Fruit fly (Drosophila melanogaster) whole organism, wandering third instar larva: ENCODE data around the gene Vha36-3.

Experiments
- Abd-B ChIP-seq: fragments of >200 bp; optimal IDR thresholded peaks from 2 replicates; lab custom pipeline; 2017; ENCODE audit warnings: missing biosample characterization, missing genetic modification characterization
- CG32264 ChIP-seq: fragments of 200-800 bp; sonication (Bioruptor generic); optimal IDR thresholded peaks from 2 replicates; lab custom pipeline; 2016; ENCODE audit warnings: missing biosample characterization, missing genetic modification characterization
- CG9705 ChIP-seq: fragments of 200-800 bp; sonication (Bioruptor generic); optimal IDR thresholded peaks from 2 replicates; lab custom pipeline; 2018; ENCODE audit warnings: missing biosample characterization, mild to moderate bottlenecking, missing genetic modification characterization
- CrebA ChIP-seq: fragments of 200-800 bp; sonication (Bioruptor generic); optimal IDR thresholded peaks from 2 replicates; lab custom pipeline; 2016; ENCODE audit warnings: missing biosample characterization, mild to moderate bottlenecking, missing genetic modification characterization, borderline replicate concordance
- Dif ChIP-seq: fragments of 200-275, 200-300 bp; sonication (Bioruptor generic); optimal IDR thresholded peaks from 2 replicates; lab custom pipeline; 2018; ENCODE audit warnings: missing biosample characterization, missing genetic modification characterization; ENCODE audit not compliant: partially characterized antibody
- GATAd ChIP-seq: sonication (Bioruptor generic); optimal IDR thresholded peaks from 2 replicates; lab custom pipeline; 2016; ENCODE audit warnings: missing biosample characterization, missing genetic modification characterization
- HLH106 ChIP-seq: fragments of 200-800 bp; optimal IDR thresholded peaks from 3 replicates; lab custom pipeline; 2019; ENCODE audit warnings: missing biosample characterization, mild to moderate bottlenecking, missing genetic modification characterization, moderate library complexity
- Hnf4 ChIP-seq: fragments of 200-800 bp; sonication (Bioruptor generic); optimal IDR thresholded peaks from 2 replicates; lab custom pipeline; 2016; ENCODE audit warnings: missing biosample characterization, mild to moderate bottlenecking, missing genetic modification characterization
- Hr78 ChIP-seq: fragments of >200 bp; optimal IDR thresholded peaks from 2 replicates; lab custom pipeline; 2017; ENCODE audit warnings: missing biosample characterization, missing genetic modification characterization
- Jra ChIP-seq: sonication (Bioruptor generic); optimal IDR thresholded peaks from 2 replicates; lab custom pipeline; 2016; ENCODE audit warnings: missing biosample characterization, missing genetic modification characterization
- Mio ChIP-seq: sonication (Bioruptor generic); optimal IDR thresholded peaks from 2 replicates; lab custom pipeline; 2016; ENCODE audit warnings: missing biosample characterization, missing genetic modification characterization
- Myc ChIP-seq: fragments of >200 bp; optimal IDR thresholded peaks from 2 replicates; lab custom pipeline; 2017
- OdsH ChIP-seq: fragments of 200-800 bp; sonication (Bioruptor generic); optimal IDR thresholded peaks from 2 replicates; lab custom pipeline; 2016; ENCODE audit warnings: missing biosample characterization, mild to moderate bottlenecking, missing genetic modification characterization
- Rel ChIP-seq, 2 experiments: fragments of 200-800 bp; sonication (Bioruptor generic) in 1 of 2; optimal IDR thresholded peaks; 2 replicates in 1 of 2; 3 replicates in 1 of 2; lab custom pipeline; 2016 to 2019; ENCODE audit warnings: mild to moderate bottlenecking in 2 of 2, missing biosample characterization in 2 of 2, missing genetic modification characterization in 2 of 2, moderate library complexity in 1 of 2
- Sp1 ChIP-seq: fragments of 200-800 bp; sonication (Bioruptor generic); optimal IDR thresholded peaks from 3 replicates; lab custom pipeline; 2019; ENCODE audit warnings: missing biosample characterization, mild to moderate bottlenecking, missing genetic modification characterization, moderate library complexity
- br ChIP-seq: fragments of 200-800 bp; sonication (Bioruptor generic); optimal IDR thresholded peaks from 2 replicates; lab custom pipeline; 2016; ENCODE audit warnings: missing biosample characterization, missing genetic modification characterization
- brk ChIP-seq: fragments of 200-800 bp; sonication (Bioruptor generic); optimal IDR thresholded peaks from 2 replicates; lab custom pipeline; 2016; ENCODE audit warnings: missing biosample characterization, mild to moderate bottlenecking, missing genetic modification characterization
- dl ChIP-seq, 2 experiments: fragments of 175-275, 200-275 bp in 1 of 2; fragments of 200-275 bp in 1 of 2; sonication (Bioruptor generic); optimal IDR thresholded peaks; lab custom pipeline; 2018; ENCODE audit warnings: mild to moderate bottlenecking in 2 of 2, missing biosample characterization in 2 of 2, missing genetic modification characterization in 2 of 2, moderate library complexity in 2 of 2; ENCODE audit not compliant: partially characterized antibody in 2 of 2, insufficient read depth in 1 of 2
- dsf ChIP-seq: sonication (Bioruptor generic); optimal IDR thresholded peaks from 2 replicates; lab custom pipeline; 2016; ENCODE audit warnings: missing biosample characterization, missing genetic modification characterization, borderline replicate concordance
- ey ChIP-seq: fragments of 200-800 bp; sonication (Bioruptor generic); optimal IDR thresholded peaks from 2 replicates; lab custom pipeline; 2016; ENCODE audit warnings: missing biosample characterization, missing genetic modification characterization
- foxo ChIP-seq, 2 experiments: fragments of 200-800 bp; sonication (Bioruptor generic); optimal IDR thresholded peaks; 2 replicates in 1 of 2; 3 replicates in 1 of 2; lab custom pipeline; 2016 to 2017; ENCODE audit warnings: missing biosample characterization in 2 of 2, missing genetic modification characterization in 2 of 2
- fru ChIP-seq: fragments of 200-800 bp; sonication (Bioruptor generic); optimal IDR thresholded peaks from 3 replicates; lab custom pipeline; 2016; ENCODE audit warnings: missing biosample characterization, mild to moderate bottlenecking, missing genetic modification characterization
- h ChIP-seq: fragments of 200-800 bp; sonication (Bioruptor generic); optimal IDR thresholded peaks from 3 replicates; lab custom pipeline; 2016; ENCODE audit warnings: missing biosample characterization, mild to moderate bottlenecking, missing genetic modification characterization
- jim ChIP-seq: fragments of 175-275, 200-325 bp; sonication (Bioruptor generic); optimal IDR thresholded peaks from 2 replicates; lab custom pipeline; 2016; ENCODE audit warnings: missing biosample characterization, mild to moderate bottlenecking, missing genetic modification characterization
- pan ChIP-seq: fragments of >200 bp; optimal IDR thresholded peaks from 2 replicates; lab custom pipeline; 2017
- psq ChIP-seq: fragments of 200-800 bp; sonication (Bioruptor generic); optimal IDR thresholded peaks from 3 replicates; lab custom pipeline; 2017; ENCODE audit warnings: missing biosample characterization, mild to moderate bottlenecking, missing genetic modification characterization, moderate library complexity
- rgr ChIP-seq: fragments of 200-800 bp; sonication (Bioruptor generic); optimal IDR thresholded peaks from 3 replicates; lab custom pipeline; 2016; ENCODE audit warnings: missing biosample characterization, mild to moderate bottlenecking, missing genetic modification characterization
- sage ChIP-seq: fragments of 200-800 bp; sonication (Bioruptor generic); optimal IDR thresholded peaks from 2 replicates; lab custom pipeline; 2016; ENCODE audit warnings: missing biosample characterization, mild to moderate bottlenecking, missing genetic modification characterization
- sv ChIP-seq: fragments of 200-800 bp; sonication (Bioruptor generic); optimal IDR thresholded peaks from 3 replicates; lab custom pipeline; 2016; ENCODE audit warnings: missing biosample characterization, missing genetic modification characterization
- usp ChIP-seq: fragments of >200 bp; optimal IDR thresholded peaks from 2 replicates; lab custom pipeline; 2017; ENCODE audit warnings: missing biosample characterization, missing genetic modification characterization
- woc ChIP-seq: sonication (Bioruptor generic); optimal IDR thresholded peaks from 2 replicates; lab custom pipeline; 2016; ENCODE audit warnings: missing biosample characterization, mild to moderate bottlenecking, missing genetic modification characterization

Gene Vha36-3

DNA sequence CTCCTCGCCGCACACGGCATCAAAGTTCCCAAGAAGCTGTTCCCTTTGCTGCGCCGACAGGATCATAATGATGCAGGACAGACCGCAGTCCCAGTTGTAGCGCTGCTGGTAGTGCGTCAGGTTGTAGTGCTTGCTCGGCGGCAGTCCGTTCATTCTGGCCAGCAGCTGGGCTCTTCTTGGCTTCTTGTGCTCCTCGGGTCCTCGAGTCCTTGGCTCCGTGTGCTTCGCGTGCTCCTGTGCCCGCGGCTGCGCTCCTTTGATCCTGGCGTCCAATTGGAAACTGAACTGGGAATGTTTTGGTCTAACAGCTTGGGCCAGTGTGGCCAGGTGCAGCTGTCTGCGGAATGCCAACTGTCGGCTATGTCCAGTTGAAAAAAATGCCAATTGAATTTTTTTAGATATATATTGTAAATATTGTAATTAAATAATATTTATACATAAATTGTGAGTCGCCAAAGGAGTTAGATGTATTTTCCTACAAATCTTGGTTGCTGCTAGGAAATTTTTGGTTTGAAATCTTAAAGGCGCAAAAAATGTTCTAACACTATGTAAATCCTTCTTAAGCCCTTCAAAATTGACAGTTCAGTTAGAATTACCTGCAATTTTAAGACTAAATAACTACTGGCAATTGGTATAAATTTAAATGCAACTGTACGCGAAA, 4.8 kb upstream of the Vha36-3 start, which contains the start of gene CG13760:
Gene CG13760, minus strand, starts transcription at position 645 of the 661 bp plus-strand sequence.
- peak in 1 of 2 experiments; percentile 13 for TF ChIP-seq foxo (GFP tag; optimal IDR thresholded peaks at IDR 0.05; lab: Kevin White, UChicago)
- TF ChIP-seq usp (GFP tag; lab: Kevin White, UChicago): no peak

DNA sequence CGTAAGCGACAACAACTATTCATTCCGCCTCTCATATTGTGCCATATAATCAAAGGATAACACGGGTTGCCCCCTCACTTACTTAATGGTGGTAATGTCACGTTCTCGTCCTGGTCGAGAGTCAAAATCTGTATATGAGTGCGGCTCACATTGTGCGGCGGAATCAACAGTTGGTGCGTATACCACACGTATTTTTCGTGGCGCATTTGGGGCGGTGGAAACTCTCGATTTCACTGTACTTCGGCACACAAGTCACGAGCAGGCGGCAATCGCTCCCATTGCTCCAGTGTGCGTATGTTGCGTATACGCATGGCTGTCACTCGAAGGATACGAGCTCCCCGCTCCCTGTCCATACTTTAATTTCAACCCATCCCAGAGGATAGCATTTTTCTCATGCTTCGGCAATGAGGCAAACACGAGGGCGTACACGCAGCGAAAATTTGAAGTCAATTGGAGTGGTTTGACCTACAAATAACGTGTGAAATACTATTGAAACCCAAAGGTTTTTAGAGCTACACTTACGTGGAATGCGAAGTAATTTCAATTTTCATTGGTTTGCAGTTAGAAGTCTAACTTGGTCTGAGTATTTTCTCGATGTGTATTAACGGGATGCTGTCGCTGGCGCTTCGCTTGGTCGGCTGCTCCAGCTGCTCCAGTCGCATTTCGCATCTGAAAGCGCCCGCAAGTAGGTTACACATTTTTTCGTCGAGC, 1.6 kb upstream of the Vha36-3 start:
- TF ChIP-seq Sp1 (GFP tag; lab: Kevin White, UChicago): no peak
- peak; percentile 19 for TF ChIP-seq rgr
- TF ChIP-seq ey (GFP tag; lab: Kevin White, UChicago): peak; percentile 27
- TF ChIP-seq brk: no peak
- no peak for TF ChIP-seq Dif (GFP tag; lab: Kevin White, UChicago)
- TF ChIP-seq fru (GFP tag; lab: Kevin White, UChicago): peak; percentile 36
- no peak for TF ChIP-seq Mio (GFP tag; lab: Kevin White, UChicago)
- TF ChIP-seq HLH106 (tag; lab: Kevin White, UChicago): no peak
- no peak for TF ChIP-seq Abd-B (GFP tag; lab: Kevin White, UChicago)
- peak in 1 of 2 experiments; percentile 44 for TF ChIP-seq foxo (GFP tag; optimal IDR thresholded peaks at IDR 0.05; lab: Kevin White, UChicago)
- no peak for TF ChIP-seq Myc (lab: Kevin White, UChicago)
- TF ChIP-seq dsf: no peak
- no peak for TF ChIP-seq CG9705 (GFP tag; lab: Kevin White, UChicago)
- peak; percentile 2 for TF ChIP-seq psq (GFP tag; lab: Kevin White, UChicago)
- no peak for TF ChIP-seq GATAd (GFP tag; lab: Kevin White, UChicago)
- TF ChIP-seq h: peak; percentile 38
- no peak for TF ChIP-seq Jra (GFP tag; lab: Kevin White, UChicago)
- peak; percentile 58 for TF ChIP-seq sv
- TF ChIP-seq sage (GFP tag; lab: Kevin White, UChicago): no peak
- peak; percentile 10 for TF ChIP-seq OdsH (GFP tag; lab: Kevin White, UChicago)
- TF ChIP-seq usp (GFP tag; lab: Kevin White, UChicago): no peak
- no peak for TF ChIP-seq pan (lab: Kevin White, UChicago)
- TF ChIP-seq, all 38 proteins: peak for 8

DNA sequence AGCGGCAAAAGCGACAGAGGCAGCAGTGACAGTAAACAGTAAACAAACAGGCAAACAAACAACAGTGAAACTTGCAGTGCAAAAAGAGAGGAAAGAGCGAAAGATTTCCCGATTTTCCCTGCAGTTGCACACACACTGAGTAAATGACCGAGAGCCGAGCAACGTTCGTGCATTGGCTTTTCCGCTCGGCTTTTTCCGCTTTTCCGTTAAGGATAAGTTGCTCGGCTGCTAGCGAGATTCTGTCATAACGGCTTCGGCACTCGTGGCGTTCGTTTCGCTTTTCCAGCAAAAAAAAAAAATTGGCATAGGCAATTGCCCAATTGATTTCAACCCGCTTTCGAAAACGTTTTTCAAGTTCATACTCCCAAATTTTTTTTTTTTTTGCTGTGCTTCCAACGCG, 26.5 kb downstream of the Vha36-3 start:
- TF ChIP-seq Hnf4 (GFP tag; lab: Kevin White, UChicago) (no peak), woc (GFP tag; lab: Kevin White, UChicago) (no peak), psq (GFP tag; lab: Kevin White, UChicago) (no peak), brk (no peak), br (GFP tag; lab: Kevin White, UChicago) (no peak), dsf (no peak), Hr78 (GFP tag; lab: Kevin White, UChicago) (no peak), Dif (GFP tag; lab: Kevin White, UChicago) (no peak)

DNA sequence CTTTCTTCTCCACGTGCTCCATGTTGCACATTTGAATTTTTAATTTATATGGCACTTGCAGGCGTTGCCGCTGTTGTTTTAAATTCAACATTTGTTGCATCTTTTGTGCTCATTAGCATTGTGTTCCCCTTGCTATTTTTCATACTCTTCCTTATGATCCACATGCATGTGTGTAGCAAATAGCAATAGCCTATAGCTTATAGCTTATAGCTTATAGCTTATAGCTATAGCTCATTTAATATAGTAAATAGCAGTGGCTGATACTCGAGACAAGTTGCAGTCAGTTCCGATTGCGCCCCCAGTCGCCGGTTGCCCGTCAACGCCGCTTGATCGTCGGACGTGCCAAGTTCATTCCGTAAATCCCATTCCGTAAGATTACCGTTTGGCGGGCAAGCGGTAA, 28.5 kb downstream of the Vha36-3 start, which contains the start of gene Pdfr:
Gene Pdfr, plus strand, starts transcription at position 301 of the 400 bp plus-strand sequence.
- TF ChIP-seq OdsH (GFP tag; lab: Kevin White, UChicago): no peak
- no peak for TF ChIP-seq Myc (lab: Kevin White, UChicago)
- TF ChIP-seq CrebA (GFP tag; lab: Kevin White, UChicago): no peak
- TF ChIP-seq jim (GFP tag; lab: Kevin White, UChicago): no peak
- no peak for TF ChIP-seq foxo (GFP tag; optimal IDR thresholded peaks at IDR 0.05; lab: Kevin White, UChicago)
- TF ChIP-seq Rel (GFP tag; optimal IDR thresholded peaks at IDR 0.05; lab: Kevin White, UChicago): no peak
- no peak for TF ChIP-seq Rel (tag; optimal IDR thresholded peaks at IDR 0.05; lab: Kevin White, UChicago)
- no peak for TF ChIP-seq dsf
- TF ChIP-seq Jra (GFP tag; lab: Kevin White, UChicago): no peak
- TF ChIP-seq CG9705 (GFP tag; lab: Kevin White, UChicago): no peak
- TF ChIP-seq CG32264 (GFP tag; lab: Kevin White, UChicago): no peak
- TF ChIP-seq woc (GFP tag; lab: Kevin White, UChicago): no peak
- no peak for TF ChIP-seq dl (GFP tag; optimal IDR thresholded peaks at IDR 0.05; lab: Kevin White, UChicago; ENCODE audit: insufficient read depth in 1 of 2, partially characterized antibody in 2 of 2)
- TF ChIP-seq Abd-B (GFP tag; lab: Kevin White, UChicago): no peak
- no peak for TF ChIP-seq fru (GFP tag; lab: Kevin White, UChicago)
- no peak for TF ChIP-seq rgr
- no peak for TF ChIP-seq usp (GFP tag; lab: Kevin White, UChicago)
